Worm (Caenorhabditis elegans) whole organism, dauer: ENCODE results near the gene T13H5.8.

Experiments
- unc-62 ChIP-seq: sonication (generic microtip); optimal IDR thresholded peaks from 2 replicates; lab custom pipeline; 2017; ENCODE audit warnings: missing biosample characterization, missing genetic modification reagents, missing genetic modification characterization

Gene T13H5.8

DNA sequence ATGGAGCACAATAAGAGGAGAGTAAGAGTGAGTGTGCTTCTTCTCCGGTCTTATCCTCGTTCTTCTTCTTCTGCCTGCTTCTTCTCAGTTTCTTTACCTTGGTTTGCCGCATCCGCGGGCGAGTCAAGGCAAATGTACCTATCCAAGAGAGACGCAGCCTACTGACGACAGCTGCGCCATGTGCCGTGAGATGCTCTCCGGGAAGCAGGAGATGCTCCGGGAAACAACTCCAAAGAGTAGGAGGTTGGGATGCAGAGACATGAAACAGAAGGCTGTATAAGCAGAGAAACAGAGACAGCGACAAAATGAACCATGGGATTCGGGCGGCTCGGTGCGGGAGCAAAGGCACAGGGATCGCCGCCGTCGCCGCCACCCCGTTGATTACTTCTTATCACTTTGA is 19.3 kb upstream of the T13H5.8 start:
- TF ChIP-seq unc-62 (GFP tag; lab: Kevin White, UChicago), result no peak

- no peak for TF ChIP-seq unc-62 (GFP tag; lab: Kevin White, UChicago)
These were observed 14.1 kb upstream of the T13H5.8 start for ce11 chrII:8504074-8504724.

DNA sequence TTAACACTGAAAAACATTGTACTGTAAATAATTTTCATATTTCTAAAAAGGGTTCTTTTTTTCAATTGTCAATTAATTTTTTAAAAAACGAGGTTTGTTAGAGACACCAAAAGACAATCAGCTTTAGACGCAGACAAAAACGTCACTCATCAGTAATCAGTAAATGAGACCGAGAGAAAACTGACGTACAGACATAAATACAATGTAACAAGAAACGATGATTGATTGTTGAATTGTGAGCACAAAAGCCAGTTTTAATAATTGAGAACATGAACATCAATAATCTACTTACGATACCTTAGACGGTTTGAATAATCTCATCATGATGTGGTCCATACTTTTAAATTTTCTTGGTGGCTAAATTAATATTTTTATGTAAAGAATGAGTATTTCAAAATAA is 11.6 kb upstream of the T13H5.8 start:
- no peak for TF ChIP-seq unc-62 (GFP tag; lab: Kevin White, UChicago)

DNA sequence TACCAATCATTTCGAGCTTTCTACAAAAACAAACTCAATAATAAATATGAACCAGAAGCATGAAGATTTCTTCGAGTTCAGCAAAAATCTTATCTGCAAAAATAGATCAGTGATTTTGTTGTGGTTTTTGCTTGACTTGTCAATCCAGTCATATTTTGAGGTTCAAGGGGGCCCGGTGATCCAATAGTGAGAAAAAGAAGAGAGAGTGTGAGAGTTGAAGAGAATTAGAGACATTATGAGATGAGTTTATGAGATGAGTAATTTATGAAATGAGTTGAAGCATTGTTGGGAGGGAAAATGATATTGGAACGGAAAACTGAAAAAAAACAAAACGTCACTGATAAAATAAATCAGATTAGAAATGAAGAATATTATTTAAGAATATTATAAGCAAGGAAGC is 9.4 kb upstream of the T13H5.8 start, which contains the start of gene T13H5.1:
Gene T13H5.1, minus strand, starts transcription at position 101 of the 400 bp plus-strand sequence.
- no peak for TF ChIP-seq unc-62 (GFP tag; lab: Kevin White, UChicago)

ce11 chrII:8514729-8515128 is 3.6 kb upstream of the T13H5.8 start, which contains the start of gene ctg-2:
ctg-2 (plus strand) TSS chrII:8515054.
- TF ChIP-seq unc-62 (GFP tag; lab: Kevin White, UChicago), result no peak

DNA sequence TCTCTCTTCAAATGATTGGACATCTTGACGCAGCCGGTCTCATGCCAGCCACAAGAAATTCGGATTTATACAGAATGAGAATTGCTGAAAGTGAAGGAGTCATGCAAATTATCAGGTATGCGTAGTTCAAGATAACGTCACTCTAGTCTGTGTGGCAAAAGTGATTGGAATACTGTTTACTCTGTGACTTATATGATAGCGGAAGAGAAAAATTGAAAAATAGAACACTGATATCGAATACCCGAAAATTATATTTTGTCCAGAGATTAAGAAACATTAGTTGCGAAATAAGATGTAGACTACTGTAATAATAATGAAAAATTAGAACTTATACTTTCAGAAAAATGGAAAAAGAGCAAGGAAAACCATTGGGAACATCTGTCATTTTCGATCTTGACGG is 2.8 kb upstream of the T13H5.8 start:
- TF ChIP-seq unc-62 (GFP tag; lab: Kevin White, UChicago), result no peak

DNA sequence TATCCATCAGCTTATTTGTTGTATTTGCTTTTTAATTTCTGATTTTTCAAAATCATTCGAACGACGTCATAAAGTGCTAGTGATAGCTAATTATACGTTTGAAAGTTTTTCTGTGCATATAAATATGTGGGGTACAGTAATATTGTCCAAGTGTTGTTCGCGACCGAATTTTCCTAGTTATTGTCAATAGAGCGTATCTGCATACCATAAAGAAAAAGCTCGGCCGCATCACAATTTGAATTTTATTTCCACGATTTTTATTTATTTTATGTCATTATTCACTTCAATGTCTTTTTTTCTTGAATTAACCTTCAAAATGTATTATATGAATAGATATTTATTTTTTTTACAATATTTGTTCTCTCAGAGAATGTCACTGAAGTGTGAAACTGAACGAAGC is 1.5 kb upstream of the T13H5.8 start, which contains the start of gene rnh-2:
Gene rnh-2, plus strand, starts transcription at position 368 of the 400 bp plus-strand sequence.
- TF ChIP-seq unc-62 (GFP tag; lab: Kevin White, UChicago), result no peak

DNA sequence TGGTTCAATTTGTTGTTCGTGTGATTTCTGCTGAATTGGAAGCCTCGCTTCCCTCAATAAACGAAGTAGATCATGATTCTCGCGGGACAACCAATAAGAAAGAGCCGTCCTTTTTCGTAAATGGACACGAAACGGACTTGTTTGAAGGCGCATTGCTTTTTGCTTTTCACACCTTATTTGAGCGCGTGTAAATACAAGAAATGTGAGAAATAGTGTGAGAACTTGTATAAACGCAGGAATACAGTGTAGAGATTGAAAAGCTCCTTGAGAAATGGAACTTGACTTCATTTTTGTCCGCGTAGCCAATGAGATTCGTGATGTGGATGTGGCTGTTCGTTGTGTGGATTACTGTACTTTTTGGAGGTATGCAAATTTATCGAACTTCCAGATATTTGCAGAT is 2.3 kb downstream of the T13H5.8 start, which contains the start of gene cht-2:
Gene cht-2, plus strand, starts transcription at position 301 of the 400 bp plus-strand sequence.
- TF ChIP-seq unc-62 (GFP tag; lab: Kevin White, UChicago), result no peak

- no peak for TF ChIP-seq unc-62 (GFP tag; lab: Kevin White, UChicago)
These were observed 6.9 kb downstream of the T13H5.8 start, which contains the start of the genes prp-9 and mrps-18B for ce11 chrII:8525133-8525736. prp-9 (minus strand) TSS chrII:8525396. mrps-18B (plus strand) TSS chrII:8525681.

- TF ChIP-seq unc-62 (GFP tag; lab: Kevin White, UChicago), result no peak
These were observed 10.9 kb downstream of the T13H5.8 start for ce11 chrII:8529176-8529698.

ce11 chrII:8531181-8531759 is 13.0 kb downstream of the T13H5.8 start, which contains the start of gene gldi-7:
gldi-7 (minus strand) TSS chrII:8531222.
- no peak for TF ChIP-seq unc-62 (GFP tag; lab: Kevin White, UChicago)

ce11 chrII:8532015-8532414 is 13.7 kb downstream of the T13H5.8 start:
- TF ChIP-seq unc-62 (GFP tag; lab: Kevin White, UChicago), result no peak

ce11 chrII:8536060-8536459 is 17.8 kb downstream of the T13H5.8 start, which contains the start of gene W01C9.2:
W01C9.2 (plus strand) TSS chrII:8536360.
- TF ChIP-seq unc-62 (GFP tag; lab: Kevin White, UChicago), result no peak

ce11 chrII:8540412-8540811 is 22.1 kb downstream of the T13H5.8 start, which contains the start of gene pqn-73:
pqn-73 (plus strand) TSS chrII:8540712.
- TF ChIP-seq unc-62 (GFP tag; lab: Kevin White, UChicago), result no peak

DNA sequence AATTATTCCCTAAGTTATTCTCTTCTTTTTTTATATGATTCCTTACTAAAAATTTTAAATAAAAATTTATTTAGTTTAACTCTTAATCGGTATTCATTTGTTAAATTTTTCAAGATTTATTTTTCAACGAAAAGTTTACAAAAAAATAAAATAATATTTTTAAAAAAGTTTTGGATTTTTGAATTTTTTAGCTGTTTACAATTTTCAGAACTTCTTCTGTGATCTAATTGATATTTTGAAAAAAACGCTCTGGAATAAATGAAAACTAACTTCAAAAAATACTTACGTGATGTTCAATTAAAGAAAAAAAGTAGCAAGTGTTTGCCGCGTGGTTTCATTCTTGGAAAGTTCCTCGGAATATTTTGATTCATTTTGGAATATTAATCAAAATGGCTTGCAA is 27.0 kb downstream of the T13H5.8 start, which contains the start of gene decr-1.2:
Gene decr-1.2, plus strand, starts transcription at position 301 of the 400 bp plus-strand sequence.
- no peak for TF ChIP-seq unc-62 (GFP tag; lab: Kevin White, UChicago)

DNA sequence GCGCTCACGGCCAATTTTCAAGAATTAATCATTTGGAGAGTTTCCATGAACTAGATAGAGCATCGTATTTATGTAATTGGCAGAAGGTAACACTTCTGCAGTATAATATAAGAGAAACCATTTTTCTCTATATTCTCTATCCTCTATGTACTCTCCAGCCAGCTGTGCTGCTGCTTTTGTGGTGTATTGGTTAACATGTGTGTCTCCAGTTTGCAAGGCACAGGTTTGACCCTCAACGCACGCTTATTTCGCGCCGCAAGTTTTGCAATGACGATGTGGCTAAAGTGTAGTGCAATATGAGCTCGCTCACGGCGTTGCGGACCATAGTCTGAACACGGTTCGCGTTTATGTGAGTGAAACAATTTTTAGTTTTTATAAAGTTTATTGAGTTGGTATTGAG is 28.7 kb downstream of the T13H5.8 start:
- no peak for TF ChIP-seq unc-62 (GFP tag; lab: Kevin White, UChicago)
